Fruit fly (Drosophila melanogaster) whole organism, embryonic: ENCODE data around the gene CG13700.

Experiments used
- CG10209 ChIP-seq: fragments of 200-800 bp; sonication (Bioruptor generic); optimal IDR thresholded peaks from 3 replicates; lab custom pipeline; 2017; ENCODE audit warnings: missing biosample characterization, mild to moderate bottlenecking, missing genetic modification characterization, missing genetic modification reagents
- CG10366 ChIP-seq: fragments of 200-800 bp; sonication (Bioruptor generic); IDR thresholded peaks from 2 replicates; pipeline ENCODE4 v1.3.6; 2022; ENCODE audit warnings: missing biosample characterization, missing genetic modification characterization
- CG10959 ChIP-seq: fragments of 200-800 bp; sonication (Bioruptor generic); IDR thresholded peaks from 2 replicates; pipeline ENCODE4 v1.3.6; 2022; ENCODE audit warnings: missing biosample characterization, missing genetic modification characterization
- CG11695 ChIP-seq: fragments of 200-800 bp; sonication (Bioruptor generic); IDR thresholded peaks from 3 replicates; pipeline ENCODE4 v1.3.6; 2022; ENCODE audit warnings: missing biosample characterization, missing genetic modification characterization
- CG14014 ChIP-seq: fragments of 200-800 bp; sonication (Bioruptor generic); IDR thresholded peaks from 2 replicates; pipeline ENCODE4 v1.3.6; 2022; ENCODE audit warnings: missing biosample characterization, missing genetic modification characterization
- CG1602 ChIP-seq: fragments of 200-800 bp; sonication (Bioruptor generic); optimal IDR thresholded peaks from 3 replicates; lab custom pipeline; 2016; ENCODE audit warnings: missing biosample characterization, missing genetic modification characterization
- CG1647 ChIP-seq: fragments of 200-800 bp; sonication (Bioruptor generic); optimal IDR thresholded peaks from 3 replicates; lab custom pipeline; 2016; ENCODE audit warnings: missing biosample characterization, missing genetic modification characterization
- CG17328 ChIP-seq: fragments of 200-800 bp; sonication (Bioruptor generic); IDR thresholded peaks from 2 replicates; pipeline ENCODE4 v1.3.6; 2022; ENCODE audit warnings: missing biosample characterization, missing genetic modification characterization
- CG17359 ChIP-seq: fragments of 200-800 bp; sonication (Bioruptor generic); optimal IDR thresholded peaks from 3 replicates; lab custom pipeline; 2018; ENCODE audit warnings: missing biosample characterization, mild to moderate bottlenecking, missing genetic modification characterization, moderate library complexity
- CG17361 ChIP-seq: fragments of 200-800 bp; sonication (Bioruptor generic); IDR thresholded peaks from 3 replicates; pipeline ENCODE4 v1.3.6; 2022; ENCODE audit warnings: missing biosample characterization, missing genetic modification characterization
- CG17385 ChIP-seq: fragments of 200-800 bp; sonication (Bioruptor generic); optimal IDR thresholded peaks from 3 replicates; lab custom pipeline; 2018; ENCODE audit warnings: missing biosample characterization, mild to moderate bottlenecking, missing genetic modification characterization
- CG17829 ChIP-seq: fragments of 200-800 bp; optimal IDR thresholded peaks from 2 replicates; lab custom pipeline; 2019; ENCODE audit warnings: missing biosample characterization, mild to moderate bottlenecking, missing genetic modification characterization, moderate library complexity
- CG18262 ChIP-seq: fragments of 200-800 bp; optimal IDR thresholded peaks from 3 replicates; lab custom pipeline; 2019; ENCODE audit warnings: missing biosample characterization, mild to moderate bottlenecking, missing genetic modification characterization, moderate library complexity
- CG18619 ChIP-seq: fragments of 200-800 bp; sonication (Bioruptor generic); optimal IDR thresholded peaks from 3 replicates; lab custom pipeline; 2017; ENCODE audit warnings: missing biosample characterization, mild to moderate bottlenecking, missing genetic modification characterization
- CG2712 ChIP-seq: fragments of 200-800 bp; optimal IDR thresholded peaks from 3 replicates; lab custom pipeline; 2019; ENCODE audit warnings: missing biosample characterization, mild to moderate bottlenecking, missing genetic modification characterization, moderate library complexity
- CG31441 ChIP-seq: fragments of 200-800 bp; sonication (Bioruptor generic); IDR thresholded peaks from 2 replicates; pipeline ENCODE4 v1.3.6; 2022; ENCODE audit warnings: missing biosample characterization, missing genetic modification characterization
- CG6254 ChIP-seq: fragments of 200-800 bp; sonication (Bioruptor generic); optimal IDR thresholded peaks from 3 replicates; lab custom pipeline; 2017; ENCODE audit warnings: mild to moderate bottlenecking, missing biosample characterization, missing genetic modification reagents, missing genetic modification characterization
- CG7556 ChIP-seq: fragments of 200-800 bp; sonication (Bioruptor generic); optimal IDR thresholded peaks from 2 replicates; lab custom pipeline; 2017; ENCODE audit warnings: missing biosample characterization, mild to moderate bottlenecking, missing genetic modification characterization
- CG8359 ChIP-seq: fragments of 200-800 bp; sonication (Bioruptor generic); optimal IDR thresholded peaks from 2 replicates; lab custom pipeline; 2017; ENCODE audit warnings: missing biosample characterization, mild to moderate bottlenecking, missing genetic modification characterization, borderline replicate concordance
- CG8924 ChIP-seq: fragments of 200-800 bp; optimal IDR thresholded peaks from 3 replicates; lab custom pipeline; 2019; ENCODE audit warnings: missing biosample characterization, mild to moderate bottlenecking, missing genetic modification characterization, moderate library complexity
- CoRest ChIP-seq: fragments of 200-800 bp; sonication (Bioruptor generic); optimal IDR thresholded peaks from 3 replicates; lab custom pipeline; 2018; ENCODE audit warnings: missing biosample characterization, mild to moderate bottlenecking, missing genetic modification characterization, moderate library complexity
- D19A ChIP-seq: fragments of 200-800 bp; optimal IDR thresholded peaks from 3 replicates; lab custom pipeline; 2019; ENCODE audit warnings: missing biosample characterization, mild to moderate bottlenecking, missing genetic modification characterization, moderate library complexity
- D19B ChIP-seq: fragments of 200-800 bp; sonication (Bioruptor generic); optimal IDR thresholded peaks from 2 replicates; lab custom pipeline; 2017; ENCODE audit warnings: missing biosample characterization, mild to moderate bottlenecking, missing genetic modification characterization
- Hey ChIP-seq: fragments of 200-800 bp; sonication (Bioruptor generic); optimal IDR thresholded peaks from 3 replicates; lab custom pipeline; 2018; ENCODE audit warnings: missing biosample characterization, mild to moderate bottlenecking, missing genetic modification characterization
- Hr51 ChIP-seq, 2 experiments: fragments of 200-800 bp; sonication (Bioruptor generic); optimal IDR thresholded peaks; 2 replicates in 1 of 2; 3 replicates in 1 of 2; lab custom pipeline; 2016 to 2018; ENCODE audit warnings: missing biosample characterization in 2 of 2, missing genetic modification characterization in 2 of 2, mild to moderate bottlenecking in 1 of 2, moderate library complexity in 1 of 2
- Kr ChIP-seq: fragments of 200-800 bp; sonication (Bioruptor generic); optimal IDR thresholded peaks from 2 replicates; lab custom pipeline; 2017; ENCODE audit warnings: missing biosample characterization, mild to moderate bottlenecking, missing genetic modification characterization
- Oli ChIP-seq: fragments of 200-800 bp; sonication (Bioruptor generic); optimal IDR thresholded peaks from 2 replicates; lab custom pipeline; 2018; ENCODE audit warnings: missing biosample characterization, mild to moderate bottlenecking, missing genetic modification characterization, moderate library complexity
- Sox102F ChIP-seq: fragments of 200-800 bp; sonication (Bioruptor generic); optimal IDR thresholded peaks from 2 replicates; lab custom pipeline; 2018; ENCODE audit warnings: missing biosample characterization, mild to moderate bottlenecking, missing genetic modification characterization, moderate library complexity
- Ssrp ChIP-seq: fragments of 200-800 bp; sonication (Bioruptor generic); optimal IDR thresholded peaks from 2 replicates; lab custom pipeline; 2018; ENCODE audit warnings: missing biosample characterization, mild to moderate bottlenecking, missing genetic modification characterization, moderate library complexity
- Xrp1 ChIP-seq: fragments of 200-800 bp; sonication (Bioruptor generic); IDR thresholded peaks from 2 replicates; pipeline ENCODE4 v1.3.6; 2022; ENCODE audit warnings: missing biosample characterization, missing genetic modification characterization
- az2 ChIP-seq: fragments of 200-800 bp; sonication (Bioruptor generic); optimal IDR thresholded peaks from 3 replicates; lab custom pipeline; 2016; ENCODE audit warnings: missing biosample characterization, missing genetic modification characterization
- bab2 ChIP-seq: fragments of 200-800 bp; sonication (Bioruptor generic); optimal IDR thresholded peaks from 2 replicates; lab custom pipeline; 2016; ENCODE audit warnings: missing biosample characterization, missing genetic modification characterization
- bsh ChIP-seq, 2 experiments: fragments of 200-800 bp; sonication (Bioruptor generic); optimal IDR thresholded peaks; 2 replicates each; lab custom pipeline; 2017 to 2018; ENCODE audit warnings: mild to moderate bottlenecking in 2 of 2, missing biosample characterization in 2 of 2, missing genetic modification characterization in 2 of 2, moderate library complexity in 1 of 2
- dmrt11E ChIP-seq: fragments of 200-800 bp; sonication (Bioruptor generic); optimal IDR thresholded peaks from 3 replicates; lab custom pipeline; 2018; ENCODE audit warnings: missing biosample characterization, mild to moderate bottlenecking, missing genetic modification characterization, moderate library complexity
- fd96Cb ChIP-seq: fragments of 200-800 bp; sonication (Bioruptor generic); optimal IDR thresholded peaks from 2 replicates; lab custom pipeline; 2018; ENCODE audit warnings: missing biosample characterization, mild to moderate bottlenecking, missing genetic modification characterization, moderate library complexity
- gem ChIP-seq: fragments of 200-800 bp; sonication (Bioruptor generic); optimal IDR thresholded peaks from 2 replicates; lab custom pipeline; 2019; ENCODE audit warnings: missing biosample characterization, mild to moderate bottlenecking, missing genetic modification characterization, moderate library complexity
- grau ChIP-seq: fragments of 200-800 bp; optimal IDR thresholded peaks from 3 replicates; lab custom pipeline; 2019; ENCODE audit warnings: missing biosample characterization, mild to moderate bottlenecking, missing genetic modification characterization, moderate library complexity
- gsb-n ChIP-seq: fragments of 200-800 bp; sonication (Bioruptor generic); optimal IDR thresholded peaks from 3 replicates; lab custom pipeline; 2018; ENCODE audit warnings: missing biosample characterization, mild to moderate bottlenecking, missing genetic modification characterization
- lola ChIP-seq, 3 experiments: fragments of >200 bp in 2 of 3; fragments of 200-800 bp in 1 of 3; sonication (Bioruptor generic) in 1 of 3; optimal IDR thresholded peaks; 2 replicates each; lab custom pipeline; 2017 to 2019; ENCODE audit warnings: missing biosample characterization in 3 of 3, missing genetic modification characterization in 3 of 3, mild to moderate bottlenecking in 1 of 3, moderate library complexity in 1 of 3
- phol ChIP-seq: fragments of 200-800 bp; sonication (Bioruptor generic); optimal IDR thresholded peaks from 3 replicates; lab custom pipeline; 2018; ENCODE audit warnings: missing biosample characterization, mild to moderate bottlenecking, missing genetic modification characterization, moderate library complexity
- pros ChIP-seq: fragments of 200-800 bp; sonication (Bioruptor generic); optimal IDR thresholded peaks from 3 replicates; lab custom pipeline; 2019; ENCODE audit warnings: missing biosample characterization, mild to moderate bottlenecking, missing genetic modification characterization, moderate library complexity
- sd ChIP-seq: fragments of 200-800 bp; sonication (Bioruptor generic); optimal IDR thresholded peaks from 3 replicates; lab custom pipeline; 2018; ENCODE audit warnings: missing biosample characterization, mild to moderate bottlenecking, missing genetic modification characterization, moderate library complexity
- sqz ChIP-seq: fragments of 200-800 bp; sonication (Bioruptor generic); optimal IDR thresholded peaks from 3 replicates; lab custom pipeline; 2018; ENCODE audit warnings: missing biosample characterization, mild to moderate bottlenecking, missing genetic modification characterization
- trh ChIP-seq: fragments of 200-800 bp; sonication (Bioruptor generic); optimal IDR thresholded peaks from 2 replicates; lab custom pipeline; 2016; ENCODE audit warnings: missing biosample characterization, missing genetic modification characterization
- unpg ChIP-seq: fragments of 200-800 bp; sonication (Bioruptor generic); optimal IDR thresholded peaks from 3 replicates; lab custom pipeline; 2018; ENCODE audit warnings: missing biosample characterization, mild to moderate bottlenecking, missing genetic modification characterization, moderate library complexity
- vvl ChIP-seq: fragments of 200-800 bp; sonication (Bioruptor generic); IDR thresholded peaks from 2 replicates; pipeline ENCODE4 v1.3.6; 2022; ENCODE audit warnings: missing biosample characterization, missing genetic modification characterization
- zen2 ChIP-seq: fragments of 200-800 bp; sonication (Bioruptor generic); IDR thresholded peaks from 3 replicates; pipeline ENCODE4 v1.3.6; 2022; ENCODE audit warnings: missing biosample characterization, missing genetic modification characterization; ENCODE audit not compliant: partially characterized antibody

The CG13700 gene

DNA sequence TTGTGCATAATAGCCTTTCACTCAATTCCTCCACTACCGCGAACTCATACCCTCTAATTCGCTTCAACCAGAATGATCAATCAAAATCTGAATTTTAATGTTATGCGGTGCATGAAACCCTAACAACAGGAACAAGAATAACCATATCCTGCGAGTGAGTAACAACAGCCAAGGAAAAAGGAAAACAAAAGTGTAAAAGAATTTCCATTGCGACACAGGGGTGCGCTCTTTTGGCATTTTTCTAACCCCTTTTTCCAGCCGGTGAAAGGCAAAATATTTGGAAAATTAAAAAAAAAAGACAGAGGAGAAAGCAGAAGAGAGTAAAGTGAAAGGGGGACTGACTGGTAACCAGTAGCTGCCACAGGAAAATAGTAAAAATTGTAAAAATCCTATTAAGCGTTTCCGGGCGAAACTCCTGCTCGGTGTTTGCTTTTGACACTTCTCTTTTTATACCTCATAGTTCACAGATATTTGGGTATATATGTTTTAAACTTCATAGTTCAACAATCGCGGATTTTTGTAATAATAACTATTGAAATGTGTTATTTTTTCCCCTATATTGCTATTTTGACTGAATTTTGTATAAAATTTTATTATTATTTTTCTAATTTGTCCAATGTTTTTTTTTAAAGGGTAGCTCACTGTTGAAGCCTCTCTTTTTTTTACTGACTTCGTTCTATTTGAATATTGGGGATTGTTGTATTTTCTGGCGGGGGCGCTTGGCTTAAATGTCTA lies 10.9 kb downstream of the CG13700 start (continued):
- TF ChIP-seq CG18619: no peak
- TF ChIP-seq CG31441 (GFP tag; lab: Robert Waterston, UW): peak; percentile 62
- peak; percentile 29 for TF ChIP-seq CG8924
- peak in 1 of 3 experiments; percentile 63 for TF ChIP-seq lola (GFP tag; optimal IDR thresholded peaks at IDR 0.05; lab: Kevin White, UChicago)
- TF ChIP-seq CG1602 (GFP tag; lab: Kevin White, UChicago): peak; percentile 35
- 0 out of 2 replicates have a peak, but pooled peaks have one; percentile 28 for TF ChIP-seq CG14014 (GFP tag; lab: Robert Waterston, UW)
- peak; percentile 25; the same call in 1 of the 2 replicates for TF ChIP-seq CG10366 (GFP tag; lab: Robert Waterston, UW)
- TF ChIP-seq grau (tag; lab: Kevin White, UChicago): peak; percentile 33
- TF ChIP-seq dmrt11E (tag; lab: Kevin White, UChicago): peak; percentile 82
- peak; percentile 10 for TF ChIP-seq D19B (GFP tag; lab: Kevin White, UChicago)
- peak; percentile 78 for TF ChIP-seq CG2712 (tag; lab: Kevin White, UChicago)
- TF ChIP-seq zen2 (GFP tag; lab: Robert Waterston, UW): no peak
- TF ChIP-seq vvl (GFP tag; lab: Robert Waterston, UW): peak; percentile 58; the same call in 1 of the 2 replicates
- 0 out of 2 replicates have a peak, but pooled peaks have one; percentile 45 for TF ChIP-seq CG10959 (GFP tag; lab: Robert Waterston, UW)
- peak; percentile 67 for TF ChIP-seq pros
- peak; percentile 42 for TF ChIP-seq Ssrp (tag; lab: Kevin White, UChicago)
- no peak for TF ChIP-seq CG1647 (GFP tag; lab: Kevin White, UChicago)
- peak; percentile 49 for TF ChIP-seq gsb-n (tag; lab: Kevin White, UChicago)
- TF ChIP-seq CG17359: peak; percentile 19
- TF ChIP-seq bsh (GFP tag; optimal IDR thresholded peaks at IDR 0.05; lab: Kevin White, UChicago): peak in 1 of 2 experiments; percentile 68
- peak; percentile 35 for TF ChIP-seq sd (tag; lab: Kevin White, UChicago)
- peak; percentile 62 for TF ChIP-seq D19A (tag; lab: Kevin White, UChicago)
- TF ChIP-seq CG11695: 0 out of 3 replicates have a peak, but pooled peaks have one; percentile 13
- TF ChIP-seq CG10209 (GFP tag; lab: Kevin White, UChicago): peak; percentile 21
- TF ChIP-seq CG17385 (GFP tag; lab: Kevin White, UChicago): peak; percentile 5
- TF ChIP-seq CG17328 (GFP tag; lab: Robert Waterston, UW): peak; percentile 37; the same call in 1 of the 2 replicates
- peak; percentile 30 for TF ChIP-seq Oli
- TF ChIP-seq Hr51 (GFP tag; optimal IDR thresholded peaks at IDR 0.05; lab: Kevin White, UChicago): peak in 1 of 2 experiments; percentile 39
- peak; percentile 78 for TF ChIP-seq Xrp1 (GFP tag; lab: Robert Waterston, UW)
- TF ChIP-seq sqz (GFP tag; lab: Kevin White, UChicago): peak; percentile 36
- TF ChIP-seq gem: peak; percentile 74
- TF ChIP-seq CG18262 (tag; lab: Kevin White, UChicago): peak; percentile 76
- no peak for TF ChIP-seq bab2 (GFP tag; lab: Kevin White, UChicago)
- peak; percentile 33 for TF ChIP-seq CG17829
- TF ChIP-seq CG6254 (GFP tag; lab: Kevin White, UChicago): peak; percentile 9
- peak; percentile 76 for TF ChIP-seq Kr (GFP tag; lab: Kevin White, UChicago)
- TF ChIP-seq Hey (tag; lab: Kevin White, UChicago): no peak
- peak; percentile 18 for TF ChIP-seq CoRest
- TF ChIP-seq CG8359 (GFP tag; lab: Kevin White, UChicago): no peak
- peak; percentile 59; the same call in 2 of the 3 replicates for TF ChIP-seq CG17361 (GFP tag; lab: Robert Waterston, UW)
- TF ChIP-seq az2 (GFP tag; lab: Kevin White, UChicago): peak; percentile 37
- peak; percentile 53 for TF ChIP-seq unpg (GFP tag; lab: Kevin White, UChicago)
- peak; percentile 51 for TF ChIP-seq phol (tag; lab: Kevin White, UChicago)
- no peak for TF ChIP-seq trh (GFP tag; lab: Kevin White, UChicago)
- TF ChIP-seq fd96Cb (tag; lab: Kevin White, UChicago): peak; percentile 45
- TF ChIP-seq CG7556 (GFP tag; lab: Kevin White, UChicago): peak; percentile 20
- peak; percentile 50 for TF ChIP-seq Sox102F
